Fruit fly (Drosophila melanogaster): ENCODE measurements around the gene PolG1.
A peak's percentile ranks its signal among the peaks of the same experiment; 100 is the strongest.

The PolG1 gene

dm6 chr2L:13833058-13833457, 5.5 kb upstream of the PolG1 start, which contains the start of the genes GatC, PolG2 and Polr2C:
Gene GatC (minus strand): TSS chr2L:13833105.
Gene PolG2 (minus strand): TSS chr2L:13833105.
Gene Polr2C (plus strand): TSS chr2L:13833337.
- TF ChIP-seq ovo (GFP tag; optimal IDR thresholded peaks at IDR 0.05) (no peak), CG14711 (tag; optimal IDR thresholded peaks at IDR 0.05) (peak; percentile 19), CG33017 (tag; optimal IDR thresholded peaks at IDR 0.05) (peak; percentile 11), bab1 (GFP tag; optimal IDR thresholded peaks at IDR 0.05) (no peak), cnc (optimal IDR thresholded peaks at IDR 0.05) (no peak), tj (GFP tag; optimal IDR thresholded peaks at IDR 0.05) (peak; percentile 0), CG11617 (GFP tag; optimal IDR thresholded peaks at IDR 0.05) (no peak), Hr96 (GFP tag; optimal IDR thresholded peaks at IDR 0.05) (no peak), CG5204 (GFP tag; optimal IDR thresholded peaks at IDR 0.05) (no peak), cic (GFP tag; optimal IDR thresholded peaks at IDR 0.05) (no peak), CG7045 (GFP tag; optimal IDR thresholded peaks at IDR 0.05) (no peak), CG1620 (GFP tag; optimal IDR thresholded peaks at IDR 0.05) (peak; percentile 12), kay (GFP tag; ENCODE audit: borderline replicate concordance) (no peak), CG12768 (GFP tag; optimal IDR thresholded peaks at IDR 0.05) (no peak), pad (GFP tag; optimal IDR thresholded peaks at IDR 0.05) (no peak), Crg-1 (GFP tag; optimal IDR thresholded peaks at IDR 0.05) (peak; percentile 33), Clk (GFP tag; optimal IDR thresholded peaks at IDR 0.05) (no peak), Mnt (GFP tag; optimal IDR thresholded peaks at IDR 0.05) (peak; percentile 38), CG7101 (tag; optimal IDR thresholded peaks at IDR 0.05) (peak; percentile 53), toe (GFP tag; optimal IDR thresholded peaks at IDR 0.05) (no peak)

dm6 chr2L:13829540-13829939, 2.0 kb upstream of the PolG1 start, which contains the start of the genes Arpc1 and Orc5:
Gene Arpc1 (minus strand): TSS chr2L:13829741.
Gene Orc5 (plus strand): TSS chr2L:13829837.
- peak; percentile 6 for TF ChIP-seq Crg-1 (GFP tag; optimal IDR thresholded peaks at IDR 0.05)
- TF ChIP-seq CG7101 (tag; optimal IDR thresholded peaks at IDR 0.05), result peak; percentile 6
- TF ChIP-seq CG11617 (GFP tag; optimal IDR thresholded peaks at IDR 0.05), result no peak
- peak; percentile 14 for TF ChIP-seq CG14711 (tag; optimal IDR thresholded peaks at IDR 0.05)
- TF ChIP-seq CG5204 (GFP tag; optimal IDR thresholded peaks at IDR 0.05), result no peak
- TF ChIP-seq bab1 (GFP tag; optimal IDR thresholded peaks at IDR 0.05), result peak; percentile 72
- TF ChIP-seq cic (GFP tag; optimal IDR thresholded peaks at IDR 0.05), result no peak
- TF ChIP-seq CG33017 (tag; optimal IDR thresholded peaks at IDR 0.05), result no peak
- no peak for TF ChIP-seq CG7045 (GFP tag; optimal IDR thresholded peaks at IDR 0.05)
- TF ChIP-seq kay (GFP tag; ENCODE audit: borderline replicate concordance), result no peak
- no peak for TF ChIP-seq pad (GFP tag; optimal IDR thresholded peaks at IDR 0.05)
- TF ChIP-seq tj (GFP tag; optimal IDR thresholded peaks at IDR 0.05), result no peak
- peak; percentile 30 for TF ChIP-seq CG1620 (GFP tag; optimal IDR thresholded peaks at IDR 0.05)
- no peak for TF ChIP-seq CG12768 (GFP tag; optimal IDR thresholded peaks at IDR 0.05)
- TF ChIP-seq Mnt (GFP tag; optimal IDR thresholded peaks at IDR 0.05), result no peak
- TF ChIP-seq Hr96 (GFP tag; optimal IDR thresholded peaks at IDR 0.05), result no peak
- TF ChIP-seq Clk (GFP tag; optimal IDR thresholded peaks at IDR 0.05), result no peak

- TF ChIP-seq Hr96 (GFP tag; optimal IDR thresholded peaks at IDR 0.05), result peak; percentile 29
- no peak for TF ChIP-seq CG12768 (GFP tag; optimal IDR thresholded peaks at IDR 0.05)
Observed at dm6 chr2L:13820948-13821347, 6.6 kb downstream of the PolG1 start, which contains the start of gene b. Gene b (plus strand): TSS chr2L:13821248.

DNA sequence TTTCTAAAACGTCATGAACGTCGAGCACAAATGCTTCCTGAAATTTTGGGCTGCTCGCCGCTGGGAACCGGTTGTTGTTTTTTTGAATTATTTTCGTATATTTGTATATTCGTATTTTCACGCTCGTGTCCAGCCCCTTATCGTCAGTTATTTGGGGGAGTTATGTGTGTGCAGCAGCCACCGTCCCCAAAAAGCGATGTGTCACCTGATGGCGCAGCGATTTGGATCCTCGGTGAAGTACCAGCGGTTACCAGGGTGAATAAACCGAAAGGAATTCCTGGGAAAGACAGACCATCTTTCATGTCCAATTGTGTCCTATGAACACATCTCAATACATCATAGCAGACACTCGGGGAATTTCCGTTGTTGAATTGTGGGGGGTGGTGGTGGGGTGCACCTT, 7.4 kb downstream of the PolG1 start:
- TF ChIP-seq CG11617 (GFP tag; optimal IDR thresholded peaks at IDR 0.05) (no peak), CG1620 (GFP tag; optimal IDR thresholded peaks at IDR 0.05) (no peak), Clk (GFP tag; optimal IDR thresholded peaks at IDR 0.05) (no peak), Crg-1 (GFP tag; optimal IDR thresholded peaks at IDR 0.05) (no peak), CG7101 (tag; optimal IDR thresholded peaks at IDR 0.05) (no peak), CG33017 (tag; optimal IDR thresholded peaks at IDR 0.05) (no peak), pad (GFP tag; optimal IDR thresholded peaks at IDR 0.05) (no peak), Hr96 (GFP tag; optimal IDR thresholded peaks at IDR 0.05) (no peak), Mnt (GFP tag; optimal IDR thresholded peaks at IDR 0.05) (no peak), cnc (optimal IDR thresholded peaks at IDR 0.05) (no peak), bab1 (GFP tag; optimal IDR thresholded peaks at IDR 0.05) (no peak), kay (GFP tag; ENCODE audit: borderline replicate concordance) (no peak), CG5204 (GFP tag; optimal IDR thresholded peaks at IDR 0.05) (no peak), CG14711 (tag; optimal IDR thresholded peaks at IDR 0.05) (no peak), CG7045 (GFP tag; optimal IDR thresholded peaks at IDR 0.05) (no peak), ovo (GFP tag; optimal IDR thresholded peaks at IDR 0.05) (no peak)

dm6 chr2L:13813604-13814178, 13.9 kb downstream of the PolG1 start, which contains the start of gene Sos:
Gene Sos (plus strand): TSS chr2L:13813816.
- TF ChIP-seq Mnt (GFP tag; optimal IDR thresholded peaks at IDR 0.05), result peak; percentile 35
- no peak for TF ChIP-seq tj (GFP tag; optimal IDR thresholded peaks at IDR 0.05)
- TF ChIP-seq cic (GFP tag; optimal IDR thresholded peaks at IDR 0.05), result no peak
- TF ChIP-seq CG14711 (tag; optimal IDR thresholded peaks at IDR 0.05), result peak; percentile 2
- peak; percentile 46 for TF ChIP-seq bab1 (GFP tag; optimal IDR thresholded peaks at IDR 0.05)

DNA sequence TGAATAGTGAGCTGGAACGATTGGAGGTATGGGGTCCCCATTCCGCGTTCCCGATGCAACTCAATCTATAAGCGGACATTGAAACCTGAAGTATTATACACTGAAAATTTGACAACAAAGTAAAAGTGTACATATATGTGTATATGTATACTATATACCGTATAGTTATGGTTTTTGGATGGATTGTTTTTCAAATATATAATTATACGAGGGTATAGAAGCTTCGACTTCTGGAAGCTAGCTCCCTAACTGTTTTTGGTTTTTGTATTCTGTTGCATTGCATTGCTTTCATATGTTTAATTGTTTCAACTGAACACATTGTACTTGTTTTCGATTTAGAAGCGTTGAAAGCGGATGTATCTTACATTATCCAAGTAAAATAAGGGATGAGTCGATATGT, 14.4 kb downstream of the PolG1 start, which contains the start of gene CG16888:
Gene CG16888, minus strand, starts transcription at position 101 of the 400 bp plus-strand sequence.
- TF ChIP-seq CG1620 (GFP tag; optimal IDR thresholded peaks at IDR 0.05) (no peak), bab1 (GFP tag; optimal IDR thresholded peaks at IDR 0.05) (no peak), CG33017 (tag; optimal IDR thresholded peaks at IDR 0.05) (no peak), Hr96 (GFP tag; optimal IDR thresholded peaks at IDR 0.05) (no peak), CG5204 (GFP tag; optimal IDR thresholded peaks at IDR 0.05) (no peak), Mnt (GFP tag; optimal IDR thresholded peaks at IDR 0.05) (no peak), CG11617 (GFP tag; optimal IDR thresholded peaks at IDR 0.05) (no peak), toe (GFP tag; optimal IDR thresholded peaks at IDR 0.05) (no peak), Crg-1 (GFP tag; optimal IDR thresholded peaks at IDR 0.05) (no peak), cnc (optimal IDR thresholded peaks at IDR 0.05) (no peak)
